Fruit fly (Drosophila melanogaster) S2 (cell line): ENCODE measurements around the gene Dna2.

Experiments used
- CG8478 ChIP-seq: fragments of >200 bp; optimal IDR thresholded peaks from 2 replicates; lab custom pipeline; 2018
- CTCF ChIP-seq, 2 experiments: fragments of >200 bp; optimal IDR thresholded peaks; 2 replicates each; lab custom pipeline; 2018

dm6 chrX:10014738-10015703 lies 4.7 kb downstream of the Dna2 start:
- TF ChIP-seq CG8478 (lab: Kevin White, UChicago) (no peak), CTCF (optimal IDR thresholded peaks at IDR 0.05; lab: Kevin White, UChicago) (no peak)
